Worm (Caenorhabditis elegans) whole organism, L4 larva: ENCODE data around the gene C25F9.12.

Experiments
- D1046.2 ChIP-seq: fragments of 200-800 bp; sonication (Bioruptor generic); IDR thresholded peaks from 2 replicates; pipeline ENCODE4 v1.3.6; 2022; ENCODE audit warnings: missing genetic modification characterization, missing compliant biosample characterization
- aha-1 ChIP-seq: fragments of 150-350 bp; peaks from one replicate; lab custom pipeline; 2014; ENCODE audit warnings: missing biosample characterization, missing genetic modification characterization
- duxl-1 ChIP-seq: sonication (generic microtip); optimal IDR thresholded peaks from 2 replicates; lab custom pipeline; 2016; ENCODE audit warnings: mild to moderate bottlenecking, missing genetic modification characterization, moderate library complexity, missing compliant biosample characterization; ENCODE audit not compliant: poor library complexity
- lsy-2 ChIP-seq, 2 experiments: fragments of 150-350 bp in 1 of 2; sonication (generic microtip) in 1 of 2; optimal IDR thresholded peaks; 2 replicates each; lab custom pipeline; 2014 to 2017; ENCODE audit warnings: missing biosample characterization in 2 of 2, missing genetic modification characterization in 2 of 2
- nhr-25 ChIP-seq: sonication (generic microtip); optimal IDR thresholded peaks from 2 replicates; lab custom pipeline; 2017; ENCODE audit warnings: missing genetic modification characterization, mild to moderate bottlenecking, missing compliant biosample characterization, antibody characterized with exemption, moderate library complexity, borderline replicate concordance; ENCODE audit not compliant: insufficient read depth
- nhr-42 ChIP-seq: fragments of 200-800 bp; sonication (Bioruptor generic); IDR thresholded peaks from 2 replicates; pipeline ENCODE4 v1.3.6; 2022; ENCODE audit warnings: missing genetic modification characterization, missing compliant biosample characterization
- nhr-77 ChIP-seq: fragments of 150-350 bp; optimal IDR thresholded peaks from 2 replicates; lab custom pipeline; 2014; ENCODE audit warnings: missing biosample characterization, missing genetic modification characterization
- snpc-1.2 ChIP-seq: fragments of 200-800 bp; sonication (Bioruptor generic); IDR thresholded peaks from 2 replicates; pipeline ENCODE4 v1.3.6; 2022; ENCODE audit warnings: missing genetic modification reagents, missing genetic modification characterization, missing compliant biosample characterization
- spr-3 ChIP-seq: fragments of 200-800 bp; sonication (Bioruptor generic); optimal IDR thresholded peaks from 2 replicates; lab custom pipeline; 2018; ENCODE audit warnings: mild to moderate bottlenecking, missing genetic modification characterization, missing compliant biosample characterization
- unc-39 ChIP-seq: sonication (generic microtip); optimal IDR thresholded peaks from 2 replicates; lab custom pipeline; 2017; ENCODE audit warnings: missing biosample characterization, missing genetic modification characterization

DNA sequence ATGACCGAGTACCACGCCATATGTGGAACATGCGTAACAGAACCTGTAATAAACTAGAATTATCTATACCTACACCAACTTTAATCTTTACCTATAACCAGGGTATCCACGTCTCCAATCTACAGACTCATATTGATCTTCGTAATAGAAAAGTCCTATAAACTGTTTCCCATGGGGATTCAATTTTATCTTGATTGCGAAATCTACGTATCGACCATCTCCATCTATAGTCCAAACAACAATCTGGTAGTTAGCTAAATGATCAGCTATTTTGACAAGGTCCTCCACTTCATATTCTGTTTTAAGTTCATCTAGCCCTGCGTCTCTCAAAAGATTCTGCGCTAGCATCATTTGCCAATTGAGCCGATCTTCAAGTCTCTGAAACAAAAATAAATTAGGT, 26.9 kb upstream of the C25F9.12 start:
- no peak for TF ChIP-seq D1046.2 (GFP tag; lab: Robert Waterston, UW)
- TF ChIP-seq duxl-1: no peak
- no peak for TF ChIP-seq lsy-2 (tag; optimal IDR thresholded peaks at IDR 0.05; lab: Kevin White, UChicago)
- no peak for TF ChIP-seq spr-3 (GFP tag; lab: Kevin White, UChicago)
- TF ChIP-seq unc-39 (tag; lab: Kevin White, UChicago): no peak
- TF ChIP-seq aha-1 (tag; lab: Kevin White, UChicago): no peak
- TF ChIP-seq nhr-25: no peak
- no peak for TF ChIP-seq nhr-42
- TF ChIP-seq nhr-77: no peak
- TF ChIP-seq snpc-1.2 (GFP tag; lab: Robert Waterston, UW): no peak
